Fruit fly (Drosophila melanogaster) whole organism, embryonic: ENCODE data around the gene GluProRS.

ENCODE experiments used
- Atf6 ChIP-seq: fragments of 200-800 bp; sonication (Bioruptor generic); IDR thresholded peaks from 2 replicates; pipeline ENCODE4 v1.3.6; 2022; ENCODE audit warnings: missing biosample characterization, missing genetic modification characterization
- Awh ChIP-seq: fragments of 200-800 bp; sonication (Bioruptor generic); IDR thresholded peaks from 2 replicates; pipeline ENCODE4, ENCODE4 v1.3.6; 2022; ENCODE audit warnings: missing biosample characterization, missing genetic modification characterization
- Bteb2 ChIP-seq: fragments of 200-800 bp; sonication (Bioruptor generic); optimal IDR thresholded peaks from 2 replicates; lab custom pipeline; 2016; ENCODE audit warnings: missing biosample characterization, missing genetic modification characterization
- CG10366 ChIP-seq: fragments of 200-800 bp; sonication (Bioruptor generic); IDR thresholded peaks from 2 replicates; pipeline ENCODE4 v1.3.6; 2022; ENCODE audit warnings: missing biosample characterization, missing genetic modification characterization
- CG11247 ChIP-seq: fragments of 200-800 bp; sonication (Bioruptor generic); IDR thresholded peaks from 2 replicates; pipeline ENCODE4 v1.3.6; 2022; ENCODE audit warnings: missing biosample characterization, missing genetic modification characterization
- CG1233 ChIP-seq: fragments of 200-800 bp; sonication (Bioruptor generic); optimal IDR thresholded peaks from 4 replicates; lab custom pipeline; 2018; ENCODE audit warnings: missing biosample characterization, mild to moderate bottlenecking, missing genetic modification characterization
- CG13424 ChIP-seq: fragments of 200-800 bp; sonication (Bioruptor generic); optimal IDR thresholded peaks from 2 replicates; lab custom pipeline; 2019; ENCODE audit warnings: missing biosample characterization, mild to moderate bottlenecking, missing genetic modification characterization, moderate library complexity
- CG1529 ChIP-seq: fragments of 200-800 bp; sonication (Bioruptor generic); optimal IDR thresholded peaks from 3 replicates; lab custom pipeline; 2018; ENCODE audit warnings: missing biosample characterization, missing genetic modification characterization
- CG15479 ChIP-seq: fragments of 200-800 bp; sonication (Bioruptor generic); optimal IDR thresholded peaks from 3 replicates; lab custom pipeline; 2019; ENCODE audit warnings: missing biosample characterization, mild to moderate bottlenecking, missing genetic modification characterization, moderate library complexity
- CG1603 ChIP-seq: fragments of 200-800 bp; sonication (Bioruptor generic); optimal IDR thresholded peaks from 2 replicates; lab custom pipeline; 2019; ENCODE audit warnings: missing biosample characterization, mild to moderate bottlenecking, missing genetic modification characterization, moderate library complexity
- CG16779 ChIP-seq: fragments of 200-800 bp; sonication (Bioruptor generic); IDR thresholded peaks from 2 replicates; pipeline ENCODE4 v1.3.6; 2022; ENCODE audit warnings: missing biosample characterization, missing genetic modification characterization
- CG17186 ChIP-seq: fragments of 200-800 bp; sonication (Bioruptor generic); optimal IDR thresholded peaks from 3 replicates; lab custom pipeline; 2017; ENCODE audit warnings: missing biosample characterization, missing genetic modification reagents, missing genetic modification characterization
- CG1792 ChIP-seq: fragments of 200-800 bp; sonication (Bioruptor generic); optimal IDR thresholded peaks from 2 replicates; lab custom pipeline; 2016; ENCODE audit warnings: missing biosample characterization, missing genetic modification characterization
- CG2120 ChIP-seq: fragments of 200-800 bp; sonication (Bioruptor generic); optimal IDR thresholded peaks from 3 replicates; lab custom pipeline; 2016; ENCODE audit warnings: missing biosample characterization, missing genetic modification characterization
- CG2202 ChIP-seq: fragments of 200-800 bp; sonication (Bioruptor generic); optimal IDR thresholded peaks from 2 replicates; lab custom pipeline; 2018; ENCODE audit warnings: missing biosample characterization, mild to moderate bottlenecking, missing genetic modification characterization
- CG31365 ChIP-seq: fragments of 200-800 bp; sonication (Bioruptor generic); optimal IDR thresholded peaks from 2 replicates; lab custom pipeline; 2018; ENCODE audit warnings: missing biosample characterization, mild to moderate bottlenecking, missing genetic modification characterization
- CG31388 ChIP-seq: fragments of 200-800 bp; sonication (Bioruptor generic); optimal IDR thresholded peaks from 2 replicates; lab custom pipeline; 2016; ENCODE audit warnings: missing biosample characterization, missing genetic modification characterization
- CHES-1-like ChIP-seq: fragments of 200-800 bp; sonication (Bioruptor generic); optimal IDR thresholded peaks from 2 replicates; lab custom pipeline; 2016; ENCODE audit warnings: missing biosample characterization, missing genetic modification characterization
- D19B ChIP-seq: fragments of 200-800 bp; sonication (Bioruptor generic); optimal IDR thresholded peaks from 2 replicates; lab custom pipeline; 2017; ENCODE audit warnings: missing biosample characterization, mild to moderate bottlenecking, missing genetic modification characterization
- Dad ChIP-seq: fragments of 200-800 bp; sonication (Bioruptor generic); optimal IDR thresholded peaks from 3 replicates; lab custom pipeline; 2016; ENCODE audit warnings: missing biosample characterization, missing genetic modification characterization
- Dbx ChIP-seq: fragments of 200-800 bp; sonication (Bioruptor generic); IDR thresholded peaks from 3 replicates; pipeline ENCODE4 v1.3.6; 2022; ENCODE audit warnings: missing biosample characterization, missing genetic modification characterization
- Eip74EF ChIP-seq, 2 experiments: fragments of 200-800 bp in 1 of 2; fragments of >200 bp in 1 of 2; sonication (Bioruptor generic) in 1 of 2; optimal IDR thresholded peaks; 2 replicates each; lab custom pipeline; 2017 to 2019; ENCODE audit warnings: missing biosample characterization in 2 of 2, missing genetic modification characterization in 2 of 2, mild to moderate bottlenecking in 1 of 2, moderate library complexity in 1 of 2
- Hmr ChIP-seq: fragments of 200-800 bp; sonication (Bioruptor generic); optimal IDR thresholded peaks from 3 replicates; lab custom pipeline; 2017; ENCODE audit warnings: mild to moderate bottlenecking, missing biosample characterization, missing genetic modification reagents, missing genetic modification characterization
- Lpt ChIP-seq: fragments of >200 bp; optimal IDR thresholded peaks from 2 replicates; lab custom pipeline; 2018; ENCODE audit warnings: missing biosample characterization, missing genetic modification characterization
- MTF-1 ChIP-seq: fragments of 200-800 bp; sonication (Bioruptor generic); optimal IDR thresholded peaks from 2 replicates; lab custom pipeline; 2018; ENCODE audit warnings: missing biosample characterization, mild to moderate bottlenecking, missing genetic modification characterization, borderline replicate concordance
- Poxn ChIP-seq: fragments of 200-800 bp; sonication (Bioruptor generic); IDR thresholded peaks from 2 replicates; pipeline ENCODE4 v1.3.6; 2022; ENCODE audit warnings: missing biosample characterization, missing genetic modification characterization
- Scr ChIP-seq: fragments of 200-800 bp; sonication (Bioruptor generic); IDR thresholded peaks from 2 replicates; pipeline ENCODE4 v1.3.6; 2022; ENCODE audit warnings: missing biosample characterization, missing genetic modification characterization; ENCODE audit not compliant: partially characterized antibody
- Sox100B ChIP-seq: fragments of 200-800 bp; sonication (Bioruptor generic); optimal IDR thresholded peaks from 3 replicates; lab custom pipeline; 2018; ENCODE audit warnings: missing biosample characterization, mild to moderate bottlenecking, missing genetic modification characterization
- Xbp1 ChIP-seq: fragments of 200-800 bp; sonication (Bioruptor generic); optimal IDR thresholded peaks from 3 replicates; lab custom pipeline; 2016; ENCODE audit warnings: missing biosample characterization, mild to moderate bottlenecking, missing genetic modification characterization
- aop ChIP-seq: fragments of 200-800 bp; sonication (Bioruptor generic); IDR thresholded peaks from 2 replicates; pipeline ENCODE4 v1.3.6; 2022; ENCODE audit warnings: missing biosample characterization, missing genetic modification characterization
- cad ChIP-seq: fragments of >200 bp; optimal IDR thresholded peaks from 2 replicates; lab custom pipeline; 2017; ENCODE audit warnings: missing biosample characterization, missing genetic modification characterization
- crc ChIP-seq: fragments of 200-800 bp; sonication (Bioruptor generic); optimal IDR thresholded peaks from 2 replicates; lab custom pipeline; 2016; ENCODE audit warnings: missing biosample characterization, missing genetic modification characterization
- danr ChIP-seq: fragments of 200-800 bp; sonication (Bioruptor generic); IDR thresholded peaks from 2 replicates; pipeline ENCODE4 v1.3.6; 2022; ENCODE audit warnings: missing biosample characterization, missing genetic modification characterization
- gcm2 ChIP-seq: fragments of 200-800 bp; sonication (Bioruptor generic); optimal IDR thresholded peaks from 2 replicates; lab custom pipeline; 2016; ENCODE audit warnings: missing biosample characterization, missing genetic modification characterization
- jing ChIP-seq: fragments of 200-800 bp; sonication (Bioruptor generic); optimal IDR thresholded peaks from 2 replicates; lab custom pipeline; 2018; ENCODE audit warnings: missing biosample characterization, mild to moderate bottlenecking, missing genetic modification characterization
- jumu ChIP-seq: fragments of 200-800 bp; sonication (Bioruptor generic); optimal IDR thresholded peaks from 3 replicates; lab custom pipeline; 2016; ENCODE audit warnings: missing biosample characterization, missing genetic modification characterization
- klu ChIP-seq: fragments of 200-800 bp; sonication (Bioruptor generic); IDR thresholded peaks from 2 replicates; pipeline ENCODE4 v1.3.6; 2022; ENCODE audit warnings: missing biosample characterization, missing genetic modification characterization
- kni ChIP-seq: fragments of 200-800 bp; sonication (Bioruptor generic); optimal IDR thresholded peaks from 3 replicates; lab custom pipeline; 2017; ENCODE audit warnings: mild to moderate bottlenecking, missing biosample characterization, missing genetic modification reagents, missing genetic modification characterization
- lmd ChIP-seq: fragments of 200-800 bp; sonication (Bioruptor generic); IDR thresholded peaks from 2 replicates; pipeline ENCODE4 v1.3.6; 2022; ENCODE audit warnings: missing biosample characterization, missing genetic modification characterization
- pnt ChIP-seq: fragments of 200-800 bp; sonication (Bioruptor generic); optimal IDR thresholded peaks from 3 replicates; lab custom pipeline; 2016; ENCODE audit warnings: missing biosample characterization, missing genetic modification characterization
- ranshi ChIP-seq: fragments of 200-800 bp; sonication (Bioruptor generic); IDR thresholded peaks from 2 replicates; pipeline ENCODE4 v1.3.6; 2022; ENCODE audit warnings: missing biosample characterization, missing genetic modification characterization
- rib ChIP-seq: fragments of 200-800 bp; sonication (Bioruptor generic); IDR thresholded peaks from 2 replicates; pipeline ENCODE4 v1.3.6; 2022; ENCODE audit warnings: missing biosample characterization, missing genetic modification characterization
- so ChIP-seq: fragments of 200-800 bp; sonication (Bioruptor generic); IDR thresholded peaks from 3 replicates; pipeline ENCODE4 v1.3.6; 2022; ENCODE audit warnings: missing biosample characterization, missing genetic modification characterization
- sob ChIP-seq: fragments of 200-800 bp; sonication (Bioruptor generic); IDR thresholded peaks from 2 replicates; pipeline ENCODE4 v1.3.6; 2022; ENCODE audit warnings: missing biosample characterization, missing genetic modification characterization
- stc ChIP-seq: fragments of 200-800 bp; sonication (Bioruptor generic); IDR thresholded peaks from 2 replicates; pipeline ENCODE4 v1.3.6; 2022; ENCODE audit warnings: missing biosample characterization, missing genetic modification characterization
- sug ChIP-seq: fragments of 200-800 bp; optimal IDR thresholded peaks from 2 replicates; lab custom pipeline; 2019; ENCODE audit warnings: missing biosample characterization, mild to moderate bottlenecking, missing genetic modification characterization, moderate library complexity
- tll ChIP-seq, 2 experiments: fragments of 200-800 bp in 1 of 2; fragments of >200 bp in 1 of 2; sonication (Bioruptor generic) in 1 of 2; optimal IDR thresholded peaks; 2 replicates each; lab custom pipeline; 2017 to 2019; ENCODE audit warnings: missing biosample characterization in 2 of 2, missing genetic modification characterization in 2 of 2, mild to moderate bottlenecking in 1 of 2, moderate library complexity in 1 of 2
- tna ChIP-seq: fragments of 200-800 bp; sonication (Bioruptor generic); IDR thresholded peaks from 2 replicates; pipeline ENCODE4 v1.3.6; 2022; ENCODE audit warnings: missing biosample characterization, missing genetic modification characterization; ENCODE audit not compliant: partially characterized antibody
- vnd ChIP-seq: fragments of 200-800 bp; sonication (Bioruptor generic); IDR thresholded peaks from 3 replicates; pipeline ENCODE4 v1.3.6; 2022; ENCODE audit warnings: missing biosample characterization, missing genetic modification characterization; ENCODE audit not compliant: partially characterized antibody

The GluProRS gene

dm6 chr3R:23958091-23958838 is at the start of gene GluProRS, which contains the start of gene AP-1sigma (continued):
- TF ChIP-seq stc (peak; percentile 90), rib (GFP tag; lab: Robert Waterston, UW) (peak; percentile 92), CG2202 (tag; lab: Kevin White, UChicago) (peak; percentile 67), klu (GFP tag; lab: Robert Waterston, UW) (peak; percentile 94), cad (no peak), CG1529 (GFP tag; lab: Kevin White, UChicago) (peak; percentile 75), CG1792 (GFP tag; lab: Kevin White, UChicago) (peak; percentile 31), danr (peak; percentile 93), Poxn (peak; percentile 87), lmd (peak; percentile 97), CG1603 (tag; lab: Kevin White, UChicago) (peak; percentile 92), pnt (GFP tag; lab: Kevin White, UChicago) (peak; percentile 88), ranshi (GFP tag; lab: Robert Waterston, UW) (peak; percentile 95), CG1233 (GFP tag; lab: Kevin White, UChicago) (peak; percentile 83), Atf6 (GFP tag; lab: Robert Waterston, UW) (peak; percentile 94), CG31365 (tag; lab: Kevin White, UChicago) (peak; percentile 32), Awh (GFP tag; lab: Robert Waterston, UW) (peak; percentile 93), CG11247 (GFP tag; lab: Robert Waterston, UW) (peak; percentile 97), MTF-1 (GFP tag; lab: Kevin White, UChicago) (peak; percentile 59), D19B (GFP tag; lab: Kevin White, UChicago) (peak; percentile 67), Lpt (GFP tag; lab: Kevin White, UChicago) (no peak), CHES-1-like (GFP tag; lab: Kevin White, UChicago) (peak; percentile 78), Hmr (peak; percentile 86), CG15479 (GFP tag; lab: Kevin White, UChicago) (no peak), Scr (GFP tag; lab: Robert Waterston, UW) (peak; percentile 97), CG13424 (peak; percentile 91), sob (GFP tag; lab: Robert Waterston, UW) (peak; percentile 96), Bteb2 (GFP tag; lab: Kevin White, UChicago) (peak; percentile 76), sug (peak; percentile 89), Sox100B (peak; percentile 82), kni (GFP tag; lab: Kevin White, UChicago) (peak; percentile 51), jing (GFP tag; lab: Kevin White, UChicago) (peak; percentile 74), CG2120 (GFP tag; lab: Kevin White, UChicago) (peak; percentile 94), so (GFP tag; lab: Robert Waterston, UW) (peak; percentile 92), Xbp1 (GFP tag; lab: Kevin White, UChicago) (peak; percentile 95), CG31388 (GFP tag; lab: Kevin White, UChicago) (peak; percentile 82), Eip74EF (GFP tag; optimal IDR thresholded peaks at IDR 0.05; lab: Kevin White, UChicago) (peak in 1 of 2 experiments; percentile 32), aop (GFP tag; lab: Robert Waterston, UW) (peak; percentile 75), Dad (GFP tag; lab: Kevin White, UChicago) (peak; percentile 86), crc (GFP tag; lab: Kevin White, UChicago) (peak; percentile 50), gcm2 (peak; percentile 71), CG10366 (GFP tag; lab: Robert Waterston, UW) (peak; percentile 96), CG16779 (peak; percentile 83), Dbx (GFP tag; lab: Robert Waterston, UW) (peak; percentile 98), CG17186 (GFP tag; lab: Kevin White, UChicago) (peak; percentile 58), jumu (GFP tag; lab: Kevin White, UChicago) (peak; percentile 83), tna (GFP tag; lab: Robert Waterston, UW) (peak; percentile 76; the same call in 1 of the 2 replicates), vnd (GFP tag; lab: Robert Waterston, UW) (peak; percentile 93), tll (GFP tag; optimal IDR thresholded peaks at IDR 0.05; lab: Kevin White, UChicago) (peak; percentile 21 to 76)
